Worm (Caenorhabditis elegans) whole organism, early embryonic: Measurements from ENCODE around the gene F49F1.11.

Experiments
- aly-1 ChIP-seq: sonication (generic microtip); optimal IDR thresholded peaks from 2 replicates; lab custom pipeline; 2016; ENCODE audit warnings: missing genetic modification characterization, missing compliant biosample characterization
- ama-1 ChIP-seq: fragments of 150-350 bp; optimal IDR thresholded peaks from 2 replicates; lab custom pipeline; 2014
- ceh-13 ChIP-seq: fragments of 200-800 bp; sonication (Bioruptor generic); optimal IDR thresholded peaks from 2 replicates; lab custom pipeline; 2018; ENCODE audit warnings: mild to moderate bottlenecking, missing genetic modification characterization, missing compliant biosample characterization
- ets-7 ChIP-seq: sonication (generic microtip); optimal IDR thresholded peaks from 2 replicates; lab custom pipeline; 2016; ENCODE audit warnings: missing genotype, missing genetic modification characterization, missing compliant biosample characterization
- hmg-4 ChIP-seq: fragments of 200-800 bp; sonication (Bioruptor generic); optimal IDR thresholded peaks from 2 replicates; lab custom pipeline; 2018; ENCODE audit warnings: mild to moderate bottlenecking, missing genetic modification characterization, missing compliant biosample characterization
- scrt-1 ChIP-seq: fragments of 200-800 bp; sonication (Bioruptor generic); IDR thresholded peaks from 2 replicates; pipeline ENCODE4 v1.3.6; 2022; ENCODE audit warnings: missing genetic modification characterization, missing compliant biosample characterization
- tbx-37 ChIP-seq: fragments of 200-800 bp; sonication (Bioruptor generic); conservative IDR thresholded peaks from 2 replicates; pipeline ENCODE4 v1.3.6; 2022; ENCODE audit warnings: missing genetic modification reagents, missing genetic modification characterization, missing compliant biosample characterization

DNA sequence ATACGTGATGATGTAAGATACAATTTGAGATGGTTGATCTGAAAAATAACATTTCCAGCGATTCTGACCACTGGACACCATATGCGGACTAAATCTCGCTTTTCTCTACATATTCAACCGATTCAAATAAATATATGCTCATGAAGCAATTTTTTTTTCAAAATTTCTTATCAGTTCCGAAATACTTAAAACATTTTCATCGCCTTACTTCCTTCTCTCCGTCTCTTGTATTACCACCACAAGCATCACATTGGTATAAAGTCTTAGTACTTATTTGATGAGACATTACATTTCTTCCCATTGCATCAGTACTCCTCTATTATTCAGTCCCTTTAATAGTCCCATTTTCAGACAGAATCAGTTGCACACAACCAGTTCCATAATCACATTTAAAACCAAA, 13.4 kb upstream of the F49F1.11 start, which contains the start of gene K08D10.14:
- TF ChIP-seq ets-7 (tag; lab: Kevin White, UChicago) (no peak), ama-1 (lab: Kevin White, UChicago) (no peak), scrt-1 (GFP tag; lab: Robert Waterston, UW) (no peak), hmg-4 (GFP tag; lab: Kevin White, UChicago) (no peak), tbx-37 (GFP tag; lab: Robert Waterston, UW) (no peak), ceh-13 (no peak), aly-1 (no peak)
